Worm (Caenorhabditis elegans) whole organism, L2 larva: ENCODE results near the gene col-145.

Source experiments
- C34F6.9 ChIP-seq: fragments of 150-350 bp; optimal IDR thresholded peaks from 2 replicates; lab custom pipeline; 2014; ENCODE audit warnings: missing biosample characterization, missing genetic modification characterization
- F13H6.1 ChIP-seq: sonication (generic microtip); optimal IDR thresholded peaks from 2 replicates; lab custom pipeline; 2016; ENCODE audit warnings: missing genetic modification characterization, missing compliant biosample characterization
- Y55F3AM.14 ChIP-seq: fragments of 200-800 bp; sonication (Bioruptor generic); optimal IDR thresholded peaks from 2 replicates; lab custom pipeline; 2018; ENCODE audit warnings: mild to moderate bottlenecking, missing genetic modification characterization, missing compliant biosample characterization
- alr-1 ChIP-seq: fragments of 150-350 bp; optimal IDR thresholded peaks from 2 replicates; lab custom pipeline; 2014; ENCODE audit warnings: missing biosample characterization, missing genetic modification characterization
- aly-2 ChIP-seq: fragments of 150-350 bp; optimal IDR thresholded peaks from 2 replicates; lab custom pipeline; 2014; ENCODE audit warnings: missing biosample characterization, missing genetic modification characterization
- ama-1 ChIP-seq: fragments of 150-350 bp; optimal IDR thresholded peaks from 2 replicates; lab custom pipeline; 2018; ENCODE audit warnings: inconsistent platforms
- blmp-1 ChIP-seq: sonication (generic microtip); optimal IDR thresholded peaks from 2 replicates; lab custom pipeline; 2017; ENCODE audit warnings: missing genetic modification characterization, mild to moderate bottlenecking, missing compliant biosample characterization, antibody characterized with exemption, moderate library complexity; ENCODE audit not compliant: insufficient read depth
- ceh-16 ChIP-seq: fragments of 150-350 bp; optimal IDR thresholded peaks from 2 replicates; lab custom pipeline; 2014; ENCODE audit warnings: missing biosample characterization, missing genetic modification characterization
- ceh-82 ChIP-seq: fragments of 150-350 bp; optimal IDR thresholded peaks from 2 replicates; lab custom pipeline; 2014; ENCODE audit warnings: missing biosample characterization, missing genetic modification characterization
- crh-2 ChIP-seq: sonication (generic microtip); optimal IDR thresholded peaks from 2 replicates; lab custom pipeline; 2017; ENCODE audit warnings: missing biosample characterization, missing genetic modification characterization
- dmd-4 ChIP-seq: sonication (generic microtip); optimal IDR thresholded peaks from 2 replicates; lab custom pipeline; 2017; ENCODE audit warnings: missing biosample characterization, missing genetic modification characterization
- egl-27 ChIP-seq: sonication (generic microtip); optimal IDR thresholded peaks from 3 replicates; lab custom pipeline; 2017; ENCODE audit warnings: missing biosample characterization, missing genetic modification reagents, missing genetic modification characterization
- elt-1 ChIP-seq: fragments of 150-350 bp; optimal IDR thresholded peaks from 2 replicates; lab custom pipeline; 2014; ENCODE audit warnings: missing biosample characterization, missing genetic modification characterization
- elt-3 ChIP-seq: sonication (generic microtip); optimal IDR thresholded peaks from 2 replicates; lab custom pipeline; 2017; ENCODE audit warnings: missing biosample characterization, missing genetic modification characterization
- lin-39 ChIP-seq: fragments of 150-350 bp; optimal IDR thresholded peaks from 2 replicates; lab custom pipeline; 2014; ENCODE audit warnings: missing biosample characterization, missing genetic modification reagents, missing genetic modification characterization
- mab-5 ChIP-seq: fragments of 150-350 bp; optimal IDR thresholded peaks from 2 replicates; lab custom pipeline; 2014; ENCODE audit warnings: missing biosample characterization, missing genetic modification characterization
- mbf-1 ChIP-seq: sonication (generic microtip); optimal IDR thresholded peaks from 2 replicates; lab custom pipeline; 2017; ENCODE audit warnings: missing biosample characterization, missing genetic modification characterization
- nhr-10 ChIP-seq: sonication (generic microtip); optimal IDR thresholded peaks from 2 replicates; lab custom pipeline; 2017; ENCODE audit warnings: missing biosample characterization, missing genetic modification characterization
- nhr-11 ChIP-seq: fragments of 150-350 bp; optimal IDR thresholded peaks from 2 replicates; lab custom pipeline; 2014; ENCODE audit warnings: missing biosample characterization, missing genetic modification characterization
- nhr-12 ChIP-seq: fragments of 150-350 bp; optimal IDR thresholded peaks from 2 replicates; lab custom pipeline; 2014; ENCODE audit warnings: missing biosample characterization, missing genetic modification characterization
- nhr-129 ChIP-seq: fragments of 150-350 bp; optimal IDR thresholded peaks from 2 replicates; lab custom pipeline; 2014; ENCODE audit warnings: missing biosample characterization, missing genetic modification characterization
- nhr-21 ChIP-seq: fragments of 150-350 bp; optimal IDR thresholded peaks from 2 replicates; lab custom pipeline; 2014; ENCODE audit warnings: missing biosample characterization, missing genetic modification characterization
- nhr-23 ChIP-seq: fragments of 150-350 bp; optimal IDR thresholded peaks from 2 replicates; lab custom pipeline; 2014; ENCODE audit warnings: missing biosample characterization, missing genetic modification reagents, missing genetic modification characterization
- nhr-237 ChIP-seq: fragments of 150-350 bp; optimal IDR thresholded peaks from 2 replicates; lab custom pipeline; 2014; ENCODE audit warnings: missing biosample characterization, missing genetic modification characterization
- nhr-25 ChIP-seq: fragments of 150-350 bp; sonication (generic microtip); optimal IDR thresholded peaks from 3 replicates; lab custom pipeline; 2014; ENCODE audit warnings: missing biosample characterization, missing genetic modification characterization
- nhr-6 ChIP-seq: fragments of 150-350 bp; optimal IDR thresholded peaks from 2 replicates; lab custom pipeline; 2014; ENCODE audit warnings: missing biosample characterization, missing genetic modification characterization
- sem-4 ChIP-seq: fragments of 150-350 bp; optimal IDR thresholded peaks from 2 replicates; lab custom pipeline; 2014; ENCODE audit warnings: missing biosample characterization, missing genetic modification reagents, missing genetic modification characterization
- skn-1 ChIP-seq: sonication (generic microtip); optimal IDR thresholded peaks from 2 replicates; lab custom pipeline; 2017; ENCODE audit warnings: missing biosample characterization, missing genetic modification characterization
- sma-3 ChIP-seq: sonication (generic microtip); optimal IDR thresholded peaks from 2 replicates; lab custom pipeline; 2016; ENCODE audit warnings: missing genetic modification reagents, missing genetic modification characterization, missing compliant biosample characterization
- snpc-4 ChIP-seq: fragments of 150-350 bp; optimal IDR thresholded peaks from 2 replicates; lab custom pipeline; 2014; ENCODE audit warnings: missing biosample characterization, missing genetic modification characterization
- unc-55 ChIP-seq: fragments of 150-350 bp; sonication (generic microtip); optimal IDR thresholded peaks from 3 replicates; lab custom pipeline; 2014; ENCODE audit warnings: missing biosample characterization, missing genetic modification reagents, missing genetic modification characterization
- unc-62 ChIP-seq: fragments of 150-350 bp; optimal IDR thresholded peaks from 2 replicates; lab custom pipeline; 2014; ENCODE audit warnings: missing biosample characterization, missing genetic modification reagents, missing genetic modification characterization
- ztf-1 ChIP-seq: fragments of 200-800 bp; sonication (Bioruptor generic); conservative IDR thresholded peaks from 2 replicates; pipeline ENCODE4 v1.3.6; 2022; ENCODE audit warnings: missing genetic modification characterization, missing compliant biosample characterization
- ztf-4 ChIP-seq: fragments of 150-350 bp; optimal IDR thresholded peaks from 2 replicates; lab custom pipeline; 2014; ENCODE audit warnings: missing biosample characterization, missing genetic modification characterization

Gene col-145

ce11 chrV:9124180-9124579 lies 38.6 kb downstream of the col-145 start, which contains the start of gene F21C10.6:
TSS of gene F21C10.6 (plus strand) at chrV:9124480.
- TF ChIP-seq nhr-25 (no peak), skn-1 (tag; lab: Kevin White, UChicago) (no peak), F13H6.1 (tag; lab: Kevin White, UChicago) (no peak), mbf-1 (no peak), unc-62 (no peak), sma-3 (no peak), nhr-6 (tag; lab: Kevin White, UChicago) (no peak), C34F6.9 (tag; lab: Kevin White, UChicago) (no peak), dmd-4 (tag; lab: Kevin White, UChicago) (no peak), ceh-16 (no peak), elt-3 (tag; lab: Kevin White, UChicago) (no peak)

ce11 chrV:9123186-9123585 lies 39.6 kb downstream of the col-145 start, which contains the start of gene F21C10.11:
TSS of gene F21C10.11 (plus strand) at chrV:9123486.
- no peak for TF ChIP-seq nhr-11 (tag; lab: Kevin White, UChicago)
- no peak for TF ChIP-seq C34F6.9 (tag; lab: Kevin White, UChicago)
- TF ChIP-seq ceh-16 = no peak
- TF ChIP-seq unc-55 = no peak
- no peak for TF ChIP-seq ztf-4 (tag; lab: Kevin White, UChicago)
- TF ChIP-seq skn-1 (tag; lab: Kevin White, UChicago) = no peak
- TF ChIP-seq nhr-21 (tag; lab: Kevin White, UChicago) = no peak
- no peak for TF ChIP-seq dmd-4 (tag; lab: Kevin White, UChicago)
- no peak for TF ChIP-seq ztf-1 (GFP tag; lab: Robert Waterston, UW)
- no peak for TF ChIP-seq Y55F3AM.14 (GFP tag; lab: Kevin White, UChicago)

ce11 chrV:9122004-9122403 lies 40.8 kb downstream of the col-145 start, which contains the start of gene F21C10.13:
TSS of gene F21C10.13 (plus strand) at chrV:9122304.
- TF ChIP-seq nhr-10 (tag; lab: Kevin White, UChicago) = no peak
- TF ChIP-seq snpc-4 (tag; lab: Kevin White, UChicago) = no peak
- TF ChIP-seq mab-5 (tag; lab: Kevin White, UChicago) = no peak
- TF ChIP-seq lin-39 (tag; lab: Kevin White, UChicago) = no peak
- TF ChIP-seq nhr-23 = no peak
- TF ChIP-seq F13H6.1 (tag; lab: Kevin White, UChicago) = no peak
- no peak for TF ChIP-seq egl-27 (tag; lab: Kevin White, UChicago)
- TF ChIP-seq nhr-129 (tag; lab: Kevin White, UChicago) = no peak
- TF ChIP-seq ceh-82 (tag; lab: Kevin White, UChicago) = no peak

- no peak for TF ChIP-seq lin-39 (tag; lab: Kevin White, UChicago)
- no peak for TF ChIP-seq blmp-1 (tag; lab: Kevin White, UChicago)
- no peak for TF ChIP-seq nhr-129 (tag; lab: Kevin White, UChicago)
- no peak for TF ChIP-seq crh-2 (tag; lab: Kevin White, UChicago)
- TF ChIP-seq alr-1 (tag; lab: Kevin White, UChicago) = no peak
- TF ChIP-seq sem-4 (tag; lab: Kevin White, UChicago) = no peak
- TF ChIP-seq nhr-237 (tag; lab: Kevin White, UChicago) = no peak
- no peak for TF ChIP-seq snpc-4 (tag; lab: Kevin White, UChicago)
- no peak for TF ChIP-seq elt-1
- TF ChIP-seq nhr-23 = no peak
- TF ChIP-seq nhr-12 (tag; lab: Kevin White, UChicago) = no peak
- TF ChIP-seq unc-55 = no peak
- no peak for TF ChIP-seq nhr-25
- no peak for TF ChIP-seq nhr-21 (tag; lab: Kevin White, UChicago)
- TF ChIP-seq ama-1 (lab: Kevin White, UChicago) = no peak
- TF ChIP-seq aly-2 = no peak
Measured at ce11 chrV:9112467-9112866, 50.3 kb downstream of the col-145 start, which contains the start of gene F21C10.7. TSS of gene F21C10.7 (plus strand) at chrV:9112767.
